Worm (Caenorhabditis elegans) whole organism, young adult: ENCODE results near the gene pals-21.

Experiments used
- cebp-1 ChIP-seq, 2 experiments: fragments of 200-800 bp in 1 of 2; sonication (Bioruptor generic) in 1 of 2; sonication (generic microtip) in 1 of 2; IDR thresholded peaks in 1 of 2; optimal IDR thresholded peaks in 1 of 2; 2 replicates each; pipeline versions ENCODE4 v1.3.6 to Lab custom; 2017 to 2022; ENCODE audit warnings: missing compliant biosample characterization in 2 of 2, missing genetic modification characterization in 2 of 2, mild to moderate bottlenecking in 1 of 2, missing genetic modification reagents in 1 of 2, moderate library complexity in 1 of 2
- egl-18 ChIP-seq: fragments of 200-800 bp; sonication (Bioruptor generic); IDR thresholded peaks from 2 replicates; pipeline ENCODE4 v1.3.6; 2022; ENCODE audit warnings: missing genetic modification reagents, missing genetic modification characterization, missing compliant biosample characterization
- hmg-1.2 ChIP-seq: fragments of 200-800 bp; sonication (Bioruptor generic); IDR thresholded peaks from 2 replicates; pipeline ENCODE4 v1.3.6; 2022; ENCODE audit warnings: missing genetic modification reagents, missing genetic modification characterization, missing compliant biosample characterization
- madf-6 ChIP-seq: fragments of 200-800 bp; sonication (Bioruptor generic); IDR thresholded peaks from 2 replicates; pipeline ENCODE4 v1.3.6; 2022; ENCODE audit warnings: missing genetic modification reagents, missing genetic modification characterization, missing compliant biosample characterization
- nfya-1 ChIP-seq: sonication (generic microtip); optimal IDR thresholded peaks from 2 replicates; lab custom pipeline; 2017; ENCODE audit warnings: antibody characterized with exemption, missing compliant biosample characterization, missing genetic modification characterization, borderline replicate concordance; ENCODE audit not compliant: insufficient read depth

DNA sequence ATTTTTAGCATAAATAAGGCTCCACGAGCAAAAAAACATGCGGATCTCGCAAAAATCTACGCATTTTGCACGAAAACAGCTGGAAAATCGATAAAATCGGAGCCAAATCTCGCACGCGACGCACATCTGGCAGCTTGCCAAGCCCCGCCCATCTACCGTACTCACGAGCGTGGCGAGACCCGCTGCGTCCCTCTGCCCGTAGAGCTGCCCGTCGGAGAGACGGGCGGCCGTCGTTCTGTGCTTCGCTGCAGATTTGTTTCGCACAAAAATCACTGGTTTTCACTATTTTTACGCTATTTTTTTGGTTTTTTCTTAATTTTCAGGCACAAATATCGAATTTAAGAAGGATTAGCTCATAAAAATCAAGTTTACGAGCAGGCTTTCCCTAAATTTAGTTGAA, 38.3 kb upstream of the pals-21 start:
- TF ChIP-seq cebp-1 (GFP tag; IDR thresholded peaks at IDR 0.05; lab: Robert Waterston, UW) (no peak), cebp-1 (tag; optimal IDR thresholded peaks at IDR 0.05; lab: Kevin White, UChicago) (peak; percentile 75), nfya-1 (tag; lab: Kevin White, UChicago) (no peak), madf-6 (GFP tag; lab: Robert Waterston, UW) (peak; percentile 72), egl-18 (no peak), hmg-1.2 (peak; percentile 65)
